Fruit fly (Drosophila melanogaster) whole organism, embryonic: ENCODE data around the gene CG3149.
A peak's percentile ranks its signal among the peaks of the same experiment; 100 is the strongest.

Experiments used
- Antp ChIP-seq: fragments of 200-800 bp; sonication (Bioruptor generic); optimal IDR thresholded peaks from 3 replicates; lab custom pipeline; 2016; ENCODE audit warnings: missing biosample characterization, missing genetic modification characterization
- BEAF-32 ChIP-seq: fragments of 200-800 bp; sonication (Bioruptor generic); optimal IDR thresholded peaks from 3 replicates; lab custom pipeline; 2017; ENCODE audit warnings: missing biosample characterization, missing genetic modification characterization, mild to moderate bottlenecking, moderate library complexity, missing genetic modification reagents
- Bteb2 ChIP-seq: fragments of 200-800 bp; sonication (Bioruptor generic); optimal IDR thresholded peaks from 2 replicates; lab custom pipeline; 2016; ENCODE audit warnings: missing biosample characterization, missing genetic modification characterization
- CG10147 ChIP-seq: fragments of 200-800 bp; sonication (Bioruptor generic); optimal IDR thresholded peaks from 2 replicates; lab custom pipeline; 2019; ENCODE audit warnings: missing biosample characterization, mild to moderate bottlenecking, missing genetic modification characterization, moderate library complexity
- CG1024 ChIP-seq: fragments of 200-800 bp; sonication (Bioruptor generic); IDR thresholded peaks from 2 replicates; pipeline ENCODE4 v1.3.6; 2022; ENCODE audit warnings: missing biosample characterization, missing genetic modification characterization
- CG10267 ChIP-seq: fragments of 200-800 bp; sonication (Bioruptor generic); optimal IDR thresholded peaks from 2 replicates; lab custom pipeline; 2018; ENCODE audit warnings: missing biosample characterization, mild to moderate bottlenecking, missing genetic modification characterization, moderate library complexity
- CG10462 ChIP-seq: fragments of 200-800 bp; sonication (Bioruptor generic); optimal IDR thresholded peaks from 2 replicates; lab custom pipeline; 2016; ENCODE audit warnings: missing biosample characterization, missing genetic modification characterization
- CG12391 ChIP-seq: fragments of 200-800 bp; sonication (Bioruptor generic); optimal IDR thresholded peaks from 3 replicates; lab custom pipeline; 2018; ENCODE audit warnings: missing biosample characterization, mild to moderate bottlenecking, missing genetic modification characterization, moderate library complexity
- CG12744 ChIP-seq: fragments of 200-800 bp; sonication (Bioruptor generic); optimal IDR thresholded peaks from 2 replicates; lab custom pipeline; 2016; ENCODE audit warnings: missing biosample characterization, missing genetic modification characterization
- CG13624 ChIP-seq: fragments of 200-800 bp; sonication (Bioruptor generic); optimal IDR thresholded peaks from 2 replicates; lab custom pipeline; 2016; ENCODE audit warnings: missing biosample characterization, missing genetic modification characterization
- CG1529 ChIP-seq: fragments of 200-800 bp; sonication (Bioruptor generic); optimal IDR thresholded peaks from 3 replicates; lab custom pipeline; 2018; ENCODE audit warnings: missing biosample characterization, missing genetic modification characterization
- CG17361 ChIP-seq: fragments of 200-800 bp; sonication (Bioruptor generic); IDR thresholded peaks from 3 replicates; pipeline ENCODE4 v1.3.6; 2022; ENCODE audit warnings: missing biosample characterization, missing genetic modification characterization
- CG17802 ChIP-seq: fragments of 200-800 bp; sonication (Bioruptor generic); optimal IDR thresholded peaks from 2 replicates; lab custom pipeline; 2018; ENCODE audit warnings: missing biosample characterization, mild to moderate bottlenecking, missing genetic modification characterization, moderate library complexity
- CG18011 ChIP-seq: fragments of 200-800 bp; sonication (Bioruptor generic); optimal IDR thresholded peaks from 2 replicates; lab custom pipeline; 2017; ENCODE audit warnings: missing biosample characterization, missing genetic modification characterization, mild to moderate bottlenecking, moderate library complexity, missing genotype
- CG18599 ChIP-seq: fragments of 200-800 bp; sonication (Bioruptor generic); optimal IDR thresholded peaks from 3 replicates; lab custom pipeline; 2017; ENCODE audit warnings: missing biosample characterization, missing genetic modification characterization, mild to moderate bottlenecking, moderate library complexity, missing genetic modification reagents
- CG18764 ChIP-seq: fragments of 200-800 bp; sonication (Bioruptor generic); optimal IDR thresholded peaks from 3 replicates; lab custom pipeline; 2016; ENCODE audit warnings: missing biosample characterization, missing genetic modification characterization
- CG2875 ChIP-seq: fragments of 200-800 bp; sonication (Bioruptor generic); optimal IDR thresholded peaks from 2 replicates; lab custom pipeline; 2017; ENCODE audit warnings: missing biosample characterization, mild to moderate bottlenecking, missing genetic modification characterization, missing genetic modification reagents
- CG2889 ChIP-seq: fragments of 200-800 bp; sonication (Bioruptor generic); IDR thresholded peaks from 3 replicates; pipeline ENCODE4 v1.3.6; 2022; ENCODE audit warnings: missing biosample characterization, missing genetic modification characterization
- CG30020 ChIP-seq: fragments of 200-800 bp; optimal IDR thresholded peaks from 2 replicates; lab custom pipeline; 2019; ENCODE audit warnings: missing biosample characterization, mild to moderate bottlenecking, missing genetic modification characterization, moderate library complexity
- CG3847 ChIP-seq: fragments of 200-800 bp; sonication (Bioruptor generic); IDR thresholded peaks from 2 replicates; pipeline ENCODE4 v1.3.6; 2022; ENCODE audit warnings: missing biosample characterization, missing genetic modification characterization
- CG4707 ChIP-seq: fragments of 200-800 bp; sonication (Bioruptor generic); optimal IDR thresholded peaks from 2 replicates; lab custom pipeline; 2018; ENCODE audit warnings: missing biosample characterization, mild to moderate bottlenecking, missing genetic modification characterization, moderate library complexity
- CG7963 ChIP-seq: fragments of 200-800 bp; sonication (Bioruptor generic); IDR thresholded peaks from 3 replicates; pipeline ENCODE4 v1.3.6; 2022; ENCODE audit warnings: missing biosample characterization, missing genetic modification characterization; ENCODE audit not compliant: partially characterized antibody
- CG9797 ChIP-seq: fragments of 200-800 bp; sonication (Bioruptor generic); optimal IDR thresholded peaks from 3 replicates; lab custom pipeline; 2018; ENCODE audit warnings: missing biosample characterization, mild to moderate bottlenecking, missing genetic modification characterization
- CTCF ChIP-seq: fragments of 200-800 bp; sonication (Bioruptor generic); optimal IDR thresholded peaks from 2 replicates; lab custom pipeline; 2017; ENCODE audit warnings: missing biosample characterization, mild to moderate bottlenecking, missing genetic modification characterization, moderate library complexity
- D19A ChIP-seq: fragments of 200-800 bp; optimal IDR thresholded peaks from 3 replicates; lab custom pipeline; 2019; ENCODE audit warnings: missing biosample characterization, mild to moderate bottlenecking, missing genetic modification characterization, moderate library complexity
- Dfd ChIP-seq, 2 experiments: fragments of >200 bp; optimal IDR thresholded peaks; 2 replicates each; lab custom pipeline; 2017; ENCODE audit warnings: missing biosample characterization in 2 of 2, missing genetic modification characterization in 2 of 2
- E2f1 ChIP-seq: fragments of 200-800 bp; sonication (Bioruptor generic); IDR thresholded peaks from 2 replicates; pipeline ENCODE4 v1.3.6; 2022; ENCODE audit warnings: missing biosample characterization, missing genetic modification characterization
- Elba2 ChIP-seq: fragments of 200-800 bp; sonication (Bioruptor generic); optimal IDR thresholded peaks from 3 replicates; lab custom pipeline; 2016; ENCODE audit warnings: missing biosample characterization, missing genetic modification characterization
- Gug ChIP-seq: fragments of 200-800 bp; sonication (Bioruptor generic); IDR thresholded peaks from 4 replicates; pipeline ENCODE4 v1.3.6; 2022; ENCODE audit warnings: missing biosample characterization, missing genetic modification characterization
- H15 ChIP-seq: fragments of 200-800 bp; sonication (Bioruptor generic); IDR thresholded peaks from 3 replicates; pipeline ENCODE4 v1.3.6; 2022; ENCODE audit warnings: missing biosample characterization, missing genetic modification characterization
- Meics ChIP-seq: fragments of 200-800 bp; sonication (Bioruptor generic); optimal IDR thresholded peaks from 2 replicates; lab custom pipeline; 2017; ENCODE audit warnings: missing biosample characterization, mild to moderate bottlenecking, missing genetic modification characterization
- Pdp1 ChIP-seq, 2 experiments: fragments of 200-800 bp; sonication (Bioruptor generic); optimal IDR thresholded peaks; 3 replicates each; lab custom pipeline; 2016; ENCODE audit warnings: missing biosample characterization in 2 of 2, missing genetic modification characterization in 2 of 2, mild to moderate bottlenecking in 1 of 2, moderate library complexity in 1 of 2
- ab ChIP-seq: fragments of 200-800 bp; sonication (Bioruptor generic); optimal IDR thresholded peaks from 2 replicates; lab custom pipeline; 2016; ENCODE audit warnings: missing biosample characterization, missing genetic modification characterization
- ap ChIP-seq: fragments of 200-800 bp; sonication (Bioruptor generic); IDR thresholded peaks from 2 replicates; pipeline ENCODE4 v1.3.6; 2022; ENCODE audit warnings: missing biosample characterization, missing genetic modification characterization
- cas ChIP-seq: fragments of 200-800 bp; sonication (Bioruptor generic); IDR thresholded peaks from 2 replicates; pipeline ENCODE4 v1.3.6; 2022; ENCODE audit warnings: missing biosample characterization, missing genetic modification characterization
- chinmo ChIP-seq: fragments of 200-800 bp; sonication (Bioruptor generic); IDR thresholded peaks from 4 replicates; pipeline ENCODE4 v1.3.6; 2022; ENCODE audit warnings: missing biosample characterization, missing genetic modification characterization; ENCODE audit not compliant: partially characterized antibody
- ftz-f1 ChIP-seq: fragments of 200-800 bp; sonication (Bioruptor generic); optimal IDR thresholded peaks from 2 replicates; lab custom pipeline; 2016; ENCODE audit warnings: missing biosample characterization, missing genetic modification characterization
- gro ChIP-seq: fragments of 200-800 bp; sonication (Bioruptor generic); optimal IDR thresholded peaks from 2 replicates; lab custom pipeline; 2016; ENCODE audit warnings: missing biosample characterization, missing genetic modification characterization
- lbe ChIP-seq: fragments of 200-800 bp; sonication (Bioruptor generic); optimal IDR thresholded peaks from 2 replicates; lab custom pipeline; 2016; ENCODE audit warnings: missing biosample characterization, mild to moderate bottlenecking, missing genetic modification characterization
- mam ChIP-seq: fragments of 200-800 bp; sonication (Bioruptor generic); optimal IDR thresholded peaks from 3 replicates; lab custom pipeline; 2016; ENCODE audit warnings: missing biosample characterization, missing genetic modification characterization
- otp ChIP-seq: fragments of 200-800 bp; sonication (Bioruptor generic); IDR thresholded peaks from 3 replicates; pipeline ENCODE4, ENCODE4 v1.3.6; 2022; ENCODE audit warnings: missing biosample characterization, missing genetic modification characterization
- psq ChIP-seq: fragments of 200-800 bp; sonication (Bioruptor generic); optimal IDR thresholded peaks from 2 replicates; lab custom pipeline; 2017; ENCODE audit warnings: missing biosample characterization, missing genetic modification characterization
- pzg ChIP-seq: fragments of 200-800 bp; sonication (Bioruptor generic); optimal IDR thresholded peaks from 3 replicates; lab custom pipeline; 2018; ENCODE audit warnings: missing biosample characterization, mild to moderate bottlenecking, missing genetic modification characterization, moderate library complexity
- repo ChIP-seq: fragments of 200-800 bp; sonication (Bioruptor generic); optimal IDR thresholded peaks from 2 replicates; lab custom pipeline; 2016; ENCODE audit warnings: missing biosample characterization, missing genetic modification characterization
- sr ChIP-seq: fragments of 200-800 bp; sonication (Bioruptor generic); IDR thresholded peaks from 3 replicates; pipeline ENCODE4 v1.3.6; 2022; ENCODE audit warnings: missing biosample characterization, missing genetic modification characterization
- tap ChIP-seq: fragments of 200-800 bp; optimal IDR thresholded peaks from 3 replicates; lab custom pipeline; 2019; ENCODE audit warnings: missing biosample characterization, mild to moderate bottlenecking, missing genetic modification characterization, moderate library complexity
- tio ChIP-seq: fragments of 200-800 bp; sonication (Bioruptor generic); optimal IDR thresholded peaks from 2 replicates; lab custom pipeline; 2017; ENCODE audit warnings: missing biosample characterization, missing genetic modification characterization, inconsistent platforms
- tll ChIP-seq, 2 experiments: fragments of 200-800 bp in 1 of 2; fragments of >200 bp in 1 of 2; sonication (Bioruptor generic) in 1 of 2; optimal IDR thresholded peaks; 2 replicates each; lab custom pipeline; 2017 to 2019; ENCODE audit warnings: missing biosample characterization in 2 of 2, missing genetic modification characterization in 2 of 2, mild to moderate bottlenecking in 1 of 2, moderate library complexity in 1 of 2
- unc-4 ChIP-seq: fragments of 200-800 bp; sonication (Bioruptor generic); IDR thresholded peaks from 2 replicates; pipeline ENCODE4 v1.3.6; 2022; ENCODE audit warnings: missing biosample characterization, missing genetic modification characterization; ENCODE audit not compliant: partially characterized antibody
- wek ChIP-seq: fragments of 200-800 bp; sonication (Bioruptor generic); optimal IDR thresholded peaks from 3 replicates; lab custom pipeline; 2018; ENCODE audit warnings: missing biosample characterization, mild to moderate bottlenecking, missing genetic modification characterization, moderate library complexity
- zfh1 ChIP-seq: fragments of 200-800 bp; sonication (Bioruptor generic); IDR thresholded peaks from 3 replicates; pipeline ENCODE4 v1.3.6; 2022; ENCODE audit warnings: missing biosample characterization, missing genetic modification characterization

CG3149 gene

DNA sequence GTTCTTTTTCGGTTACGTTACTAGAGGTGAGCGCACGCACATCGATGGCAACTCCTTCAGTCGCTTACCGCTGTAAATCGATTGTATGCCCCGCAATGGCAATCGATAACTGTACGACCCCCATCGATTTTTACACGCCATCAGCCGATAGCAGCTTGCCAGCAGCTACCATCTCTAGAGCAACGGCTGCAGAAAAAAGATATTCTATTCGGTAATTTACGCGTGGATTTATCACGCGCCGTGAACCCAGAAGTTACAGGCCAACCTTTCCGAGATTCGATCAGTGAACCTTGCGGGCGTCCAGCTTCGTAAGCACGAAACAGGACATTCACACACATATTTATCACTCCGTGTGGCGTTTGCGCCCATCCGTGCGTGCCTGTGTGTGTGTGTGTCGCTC is 29.1 kb downstream of the CG3149 start, which contains the start of the genes Sirt4 and CG4119 (continued):
- TF ChIP-seq ap (GFP tag; lab: Robert Waterston, UW) (no peak), tap (tag; lab: Kevin White, UChicago) (no peak), chinmo (GFP tag; lab: Robert Waterston, UW) (peak; percentile 91; the same call in 3 of the 4 replicates), CG7963 (GFP tag; lab: Robert Waterston, UW) (peak; percentile 98), CG12391 (tag; lab: Kevin White, UChicago) (peak; percentile 40), CG18764 (GFP tag; lab: Kevin White, UChicago) (no peak), CG13624 (peak; percentile 24), E2f1 (GFP tag; lab: Robert Waterston, UW) (0 out of 2 replicates have a peak, but pooled peaks have one; percentile 8), CG4707 (no peak), CG1529 (GFP tag; lab: Kevin White, UChicago) (no peak), CG10267 (tag; lab: Kevin White, UChicago) (peak; percentile 41), wek (GFP tag; lab: Kevin White, UChicago) (no peak), CG18599 (GFP tag; lab: Kevin White, UChicago) (no peak), CG17361 (0 out of 3 replicates have a peak, but pooled peaks have one; percentile 17), CG30020 (tag; lab: Kevin White, UChicago) (peak; percentile 5), ftz-f1 (GFP tag; lab: Kevin White, UChicago) (no peak), gro (peak; percentile 40), Gug (peak; percentile 37; the same call in 1 of the 4 replicates), mam (GFP tag; lab: Kevin White, UChicago) (peak; percentile 56), Meics (GFP tag; lab: Kevin White, UChicago) (no peak), CG3847 (peak; percentile 48), BEAF-32 (GFP tag; lab: Kevin White, UChicago) (peak; percentile 96), Elba2 (GFP tag; lab: Kevin White, UChicago) (no peak), CTCF (GFP tag; lab: Kevin White, UChicago) (no peak), CG10462 (GFP tag; lab: Kevin White, UChicago) (no peak), cas (GFP tag; lab: Robert Waterston, UW) (no peak), Bteb2 (GFP tag; lab: Kevin White, UChicago) (no peak), pzg (peak; percentile 93), tio (GFP tag; lab: Kevin White, UChicago) (no peak), CG18011 (GFP tag; lab: Kevin White, UChicago) (peak; percentile 2), CG10147 (no peak), Dfd (GFP tag; optimal IDR thresholded peaks at IDR 0.05; lab: Kevin White, UChicago) (no peak), unc-4 (peak; percentile 92), ab (GFP tag; lab: Kevin White, UChicago) (no peak), CG17802 (no peak), Pdp1 (GFP tag; optimal IDR thresholded peaks at IDR 0.05; lab: Kevin White, UChicago) (peak in 1 of 2 experiments; percentile 80), CG2889 (GFP tag; lab: Robert Waterston, UW) (no peak), sr (GFP tag; lab: Robert Waterston, UW) (no peak), Antp (GFP tag; lab: Kevin White, UChicago) (peak; percentile 13), CG1024 (GFP tag; lab: Robert Waterston, UW) (no peak), repo (GFP tag; lab: Kevin White, UChicago) (no peak), otp (no peak), D19A (tag; lab: Kevin White, UChicago) (no peak), CG2875 (GFP tag; lab: Kevin White, UChicago) (no peak), psq (GFP tag; lab: Kevin White, UChicago) (no peak), lbe (no peak), CG12744 (GFP tag; lab: Kevin White, UChicago) (no peak), H15 (GFP tag; lab: Robert Waterston, UW) (peak; percentile 30; the same call in 1 of the 3 replicates), CG9797 (GFP tag; lab: Kevin White, UChicago) (peak; percentile 32), tll (GFP tag; optimal IDR thresholded peaks at IDR 0.05; lab: Kevin White, UChicago) (no peak), zfh1 (GFP tag; lab: Robert Waterston, UW) (0 out of 3 replicates have a peak, but pooled peaks have one; percentile 33)
